Worm (Caenorhabditis elegans) whole organism, L1 larva: ENCODE results near the gene K08H2.7.

Experiments
- C34B4.2 ChIP-seq: sonication (generic microtip); optimal IDR thresholded peaks from 2 replicates; lab custom pipeline; 2017; ENCODE audit warnings: mild to moderate bottlenecking, missing genetic modification characterization, missing compliant biosample characterization
- F16B12.6 ChIP-seq: fragments of 150-350 bp; optimal IDR thresholded peaks from 2 replicates; lab custom pipeline; 2014; ENCODE audit warnings: missing biosample characterization, missing genetic modification characterization
- Y116A8C.19 ChIP-seq: sonication (generic microtip); optimal IDR thresholded peaks from 2 replicates; lab custom pipeline; 2016; ENCODE audit warnings: missing compliant biosample characterization, missing genetic modification characterization, borderline replicate concordance
- alr-1 ChIP-seq: fragments of 200-800 bp; sonication (Bioruptor generic); optimal IDR thresholded peaks from 2 replicates; lab custom pipeline; 2018; ENCODE audit warnings: borderline replicate concordance, mild to moderate bottlenecking, missing genetic modification characterization, missing compliant biosample characterization
- blmp-1 ChIP-seq: fragments of 150-350 bp; optimal IDR thresholded peaks from 2 replicates; lab custom pipeline; 2014; ENCODE audit warnings: missing biosample characterization, missing genetic modification characterization
- ceh-82 ChIP-seq, 3 experiments: fragments of 150-350 bp in 1 of 3; sonication (generic microtip) in 2 of 3; optimal IDR thresholded peaks; 2 replicates each; lab custom pipeline; 2014 to 2017; ENCODE audit warnings: missing biosample characterization in 3 of 3, missing genetic modification characterization in 3 of 3
- ceh-88 ChIP-seq: fragments of 200-800 bp; sonication (Bioruptor generic); IDR thresholded peaks from 2 replicates; pipeline ENCODE4 v1.3.6; 2022; ENCODE audit warnings: missing genetic modification characterization, missing compliant biosample characterization
- ceh-90 ChIP-seq: sonication (generic microtip); optimal IDR thresholded peaks from 2 replicates; lab custom pipeline; 2016; ENCODE audit warnings: missing genetic modification characterization, missing compliant biosample characterization
- ces-1 ChIP-seq: fragments of 150-350 bp; optimal IDR thresholded peaks from 2 replicates; lab custom pipeline; 2014; ENCODE audit warnings: missing biosample characterization, missing genetic modification reagents, missing genetic modification characterization
- efl-1 ChIP-seq, 4 experiments: fragments of 150-350 bp; optimal IDR thresholded peaks in 3 of 4; peaks in 1 of 4; 1 replicate in 1 of 4; 2 replicates in 3 of 4; lab custom pipeline; 2014; ENCODE audit warnings: missing biosample characterization in 2 of 4, missing genetic modification characterization in 2 of 4, missing genetic modification reagents in 2 of 4
- fkh-10 ChIP-seq: sonication (generic microtip); optimal IDR thresholded peaks from 2 replicates; lab custom pipeline; 2017; ENCODE audit warnings: missing biosample characterization, missing genetic modification reagents, missing genetic modification characterization
- hlh-17 ChIP-seq: fragments of 200-800 bp; sonication (Bioruptor generic); optimal IDR thresholded peaks from 2 replicates; lab custom pipeline; 2018; ENCODE audit warnings: missing genetic modification characterization, mild to moderate bottlenecking, missing compliant biosample characterization, moderate library complexity, borderline replicate concordance
- hpl-2 ChIP-seq: fragments of 150-350 bp; optimal IDR thresholded peaks from 2 replicates; lab custom pipeline; 2014; ENCODE audit warnings: missing biosample characterization, missing genetic modification reagents, missing genetic modification characterization
- isw-1 ChIP-seq: fragments of 200-800 bp; sonication (Bioruptor generic); IDR thresholded peaks from 2 replicates; pipeline ENCODE4 v1.3.6; 2022; ENCODE audit warnings: missing genetic modification characterization, missing compliant biosample characterization
- jun-1 ChIP-seq: fragments of 150-350 bp; optimal IDR thresholded peaks from 2 replicates; lab custom pipeline; 2014; ENCODE audit warnings: missing biosample characterization, missing genetic modification reagents, missing genetic modification characterization
- lin-13 ChIP-seq: fragments of 150-350 bp; optimal IDR thresholded peaks from 2 replicates; lab custom pipeline; 2014; ENCODE audit warnings: missing biosample characterization, missing genetic modification reagents, missing genetic modification characterization
- lin-14 ChIP-seq: fragments of 200-800 bp; sonication (Bioruptor generic); optimal IDR thresholded peaks from 2 replicates; lab custom pipeline; 2018; ENCODE audit warnings: mild to moderate bottlenecking, missing genetic modification characterization, moderate library complexity, missing compliant biosample characterization
- lsy-2 ChIP-seq, 2 experiments: fragments of 150-350 bp; optimal IDR thresholded peaks; 2 replicates each; lab custom pipeline; 2014; ENCODE audit warnings: missing biosample characterization in 2 of 2, missing genetic modification characterization in 2 of 2
- mdl-1 ChIP-seq, 2 experiments: fragments of 150-350 bp; optimal IDR thresholded peaks; 2 replicates each; lab custom pipeline; 2014 to 2017; ENCODE audit warnings: missing biosample characterization in 2 of 2, missing genetic modification characterization in 2 of 2, inconsistent platforms in 1 of 2
- nhr-12 ChIP-seq: sonication (generic microtip); optimal IDR thresholded peaks from 2 replicates; lab custom pipeline; 2017; ENCODE audit warnings: missing biosample characterization, missing genetic modification characterization
- nhr-19 ChIP-seq: fragments of 200-800 bp; sonication (Bioruptor generic); conservative IDR thresholded peaks from 2 replicates; pipeline ENCODE4 v1.3.6; 2022; ENCODE audit warnings: missing genetic modification characterization, missing compliant biosample characterization
- nhr-20 ChIP-seq: sonication (generic microtip); optimal IDR thresholded peaks from 2 replicates; lab custom pipeline; 2016; ENCODE audit warnings: mild to moderate bottlenecking, missing genetic modification characterization, missing compliant biosample characterization
- nhr-28 ChIP-seq: fragments of 150-350 bp; optimal IDR thresholded peaks from 2 replicates; lab custom pipeline; 2014; ENCODE audit warnings: missing biosample characterization, missing genetic modification characterization
- nhr-77 ChIP-seq: fragments of 150-350 bp; optimal IDR thresholded peaks from 2 replicates; lab custom pipeline; 2014; ENCODE audit warnings: missing biosample characterization, missing genetic modification characterization
- nhr-90 ChIP-seq: sonication (generic microtip); optimal IDR thresholded peaks from 2 replicates; lab custom pipeline; 2016; ENCODE audit warnings: mild to moderate bottlenecking, missing genetic modification characterization, missing compliant biosample characterization; ENCODE audit not compliant: poor library complexity
- rnt-1 ChIP-seq: sonication (generic microtip); optimal IDR thresholded peaks from 2 replicates; lab custom pipeline; 2016; ENCODE audit warnings: mild to moderate bottlenecking, missing genetic modification characterization, moderate library complexity, missing compliant biosample characterization
- snpc-4 ChIP-seq: fragments of 150-350 bp; optimal IDR thresholded peaks from 2 replicates; lab custom pipeline; 2014; ENCODE audit warnings: missing biosample characterization, missing genetic modification characterization
- sup-37 ChIP-seq: fragments of 200-800 bp; sonication (Bioruptor generic); optimal IDR thresholded peaks from 2 replicates; lab custom pipeline; 2018; ENCODE audit warnings: mild to moderate bottlenecking, missing genetic modification characterization, missing compliant biosample characterization
- tbx-2 ChIP-seq: sonication (generic microtip); optimal IDR thresholded peaks from 2 replicates; lab custom pipeline; 2016; ENCODE audit warnings: missing genetic modification characterization, missing compliant biosample characterization
- tlp-1 ChIP-seq: fragments of 150-350 bp; optimal IDR thresholded peaks from 2 replicates; lab custom pipeline; 2014; ENCODE audit warnings: missing biosample characterization, missing genetic modification characterization
- unc-86 ChIP-seq: sonication (generic microtip); optimal IDR thresholded peaks from 2 replicates; lab custom pipeline; 2016; ENCODE audit warnings: missing genetic modification characterization, missing compliant biosample characterization
- vab-15 ChIP-seq: sonication (generic microtip); optimal IDR thresholded peaks from 2 replicates; lab custom pipeline; 2017; ENCODE audit warnings: missing genotype, mild to moderate bottlenecking, missing genetic modification characterization, missing compliant biosample characterization
- xbp-1 ChIP-seq: sonication (generic microtip); optimal IDR thresholded peaks from 2 replicates; lab custom pipeline; 2016; ENCODE audit warnings: missing genetic modification characterization, missing compliant biosample characterization

Gene K08H2.7

ce11 chrX:13209026-13209425, 39.2 kb downstream of the K08H2.7 start:
- TF ChIP-seq C34B4.2 (tag; lab: Kevin White, UChicago) (no peak), mdl-1 (tag; optimal IDR thresholded peaks at IDR 0.05; lab: Kevin White, UChicago) (no peak), ceh-82 (tag; optimal IDR thresholded peaks at IDR 0.05; lab: Kevin White, UChicago) (peak in 1 of 3 experiments; percentile 0), tlp-1 (no peak), fkh-10 (peak; percentile 69), hlh-17 (GFP tag; lab: Kevin White, UChicago) (no peak), unc-86 (no peak), lin-14 (GFP tag; lab: Kevin White, UChicago) (peak; percentile 61), hpl-2 (GFP tag; lab: Kevin White, UChicago) (no peak)

ce11 chrX:13206911-13207310, 41.3 kb downstream of the K08H2.7 start:
- TF ChIP-seq fkh-10, result peak; percentile 84
- peak; percentile 74 for TF ChIP-seq lin-14 (GFP tag; lab: Kevin White, UChicago)
- peak in 1 of 3 experiments; percentile 6 for TF ChIP-seq ceh-82 (tag; optimal IDR thresholded peaks at IDR 0.05; lab: Kevin White, UChicago)
- TF ChIP-seq efl-1 (optimal IDR thresholded peaks at IDR 0.05; lab: Kevin White, UChicago), result no peak
- peak in 1 of 2 experiments; percentile 82 for TF ChIP-seq efl-1 (GFP tag; optimal IDR thresholded peaks at IDR 0.05 in 1 of 2; lab: Kevin White, UChicago)
- no peak for TF ChIP-seq unc-86
- no peak for TF ChIP-seq F16B12.6
- TF ChIP-seq rnt-1 (tag; lab: Kevin White, UChicago), result peak; percentile 22

- TF ChIP-seq snpc-4 (no peak), blmp-1 (no peak), nhr-77 (tag; lab: Kevin White, UChicago) (no peak), alr-1 (tag; lab: Kevin White, UChicago) (no peak), nhr-12 (tag; lab: Kevin White, UChicago) (no peak), fkh-10 (peak; percentile 72), xbp-1 (tag; lab: Kevin White, UChicago) (no peak), C34B4.2 (tag; lab: Kevin White, UChicago) (no peak), Y116A8C.19 (tag; lab: Kevin White, UChicago) (no peak), ceh-88 (GFP tag; lab: Robert Waterston, UW) (no peak), lin-14 (GFP tag; lab: Kevin White, UChicago) (peak; percentile 58), sup-37 (no peak), nhr-90 (tag; lab: Kevin White, UChicago) (no peak)
Observed at ce11 chrX:13206011-13206410, 42.2 kb downstream of the K08H2.7 start.

- TF ChIP-seq tbx-2 (tag; lab: Kevin White, UChicago), result no peak
Observed at ce11 chrX:13202312-13202711, 45.9 kb downstream of the K08H2.7 start.

- TF ChIP-seq lin-14 (GFP tag; lab: Kevin White, UChicago), result peak; percentile 54
- no peak for TF ChIP-seq ceh-82 (tag; optimal IDR thresholded peaks at IDR 0.05; lab: Kevin White, UChicago)
- no peak for TF ChIP-seq nhr-28 (tag; lab: Kevin White, UChicago)
- TF ChIP-seq fkh-10, result peak; percentile 70
- no peak for TF ChIP-seq nhr-20 (tag; lab: Kevin White, UChicago)
- no peak for TF ChIP-seq snpc-4
Observed at ce11 chrX:13201401-13201800, 46.8 kb downstream of the K08H2.7 start, which contains the start of gene unc-9. Gene unc-9 (plus strand): TSS chrX:13201770.

- TF ChIP-seq rnt-1 (tag; lab: Kevin White, UChicago) (peak; percentile 52), lin-13 (GFP tag; lab: Kevin White, UChicago) (no peak), nhr-19 (GFP tag; lab: Robert Waterston, UW) (no peak), ces-1 (GFP tag; lab: Kevin White, UChicago) (no peak), lin-14 (GFP tag; lab: Kevin White, UChicago) (peak; percentile 1)
Observed at ce11 chrX:13200312-13200711, 47.9 kb downstream of the K08H2.7 start.

ce11 chrX:13198134-13198533, 50.1 kb downstream of the K08H2.7 start:
- no peak for TF ChIP-seq isw-1 (GFP tag; lab: Robert Waterston, UW)
- TF ChIP-seq tlp-1, result no peak
- peak; percentile 59 for TF ChIP-seq lin-14 (GFP tag; lab: Kevin White, UChicago)
- TF ChIP-seq jun-1 (tag; lab: Kevin White, UChicago), result no peak
- TF ChIP-seq ceh-90 (tag; lab: Kevin White, UChicago), result no peak
- no peak for TF ChIP-seq efl-1 (optimal IDR thresholded peaks at IDR 0.05; lab: Kevin White, UChicago)
- peak in 1 of 2 experiments; percentile 85 for TF ChIP-seq efl-1 (GFP tag; optimal IDR thresholded peaks at IDR 0.05 in 1 of 2; lab: Kevin White, UChicago)
- TF ChIP-seq nhr-20 (tag; lab: Kevin White, UChicago), result no peak
- TF ChIP-seq vab-15 (tag; lab: Kevin White, UChicago), result no peak
- no peak for TF ChIP-seq ceh-82 (tag; optimal IDR thresholded peaks at IDR 0.05; lab: Kevin White, UChicago)
- no peak for TF ChIP-seq nhr-12 (tag; lab: Kevin White, UChicago)
- TF ChIP-seq lsy-2 (tag; optimal IDR thresholded peaks at IDR 0.05; lab: Kevin White, UChicago), result no peak
